Worm (Caenorhabditis elegans): ENCODE data around the gene srx-63.

Gene srx-63

ce11 chrV:3961235-3961634 is 29.8 kb downstream of the srx-63 start, which contains the start of gene cyp-34A6:
Gene cyp-34A6, minus strand, starts transcription at chrV:3961335.
- TF ChIP-seq klf-2 (GFP tag; conservative IDR thresholded peaks at IDR 0.05): no peak

- no peak for TF ChIP-seq klf-2 (GFP tag; conservative IDR thresholded peaks at IDR 0.05)
Observed at ce11 chrV:3963715-3964114, 32.3 kb downstream of the srx-63 start, which contains the start of gene cyp-34A7. Gene cyp-34A7, minus strand, starts transcription at chrV:3963815.

DNA sequence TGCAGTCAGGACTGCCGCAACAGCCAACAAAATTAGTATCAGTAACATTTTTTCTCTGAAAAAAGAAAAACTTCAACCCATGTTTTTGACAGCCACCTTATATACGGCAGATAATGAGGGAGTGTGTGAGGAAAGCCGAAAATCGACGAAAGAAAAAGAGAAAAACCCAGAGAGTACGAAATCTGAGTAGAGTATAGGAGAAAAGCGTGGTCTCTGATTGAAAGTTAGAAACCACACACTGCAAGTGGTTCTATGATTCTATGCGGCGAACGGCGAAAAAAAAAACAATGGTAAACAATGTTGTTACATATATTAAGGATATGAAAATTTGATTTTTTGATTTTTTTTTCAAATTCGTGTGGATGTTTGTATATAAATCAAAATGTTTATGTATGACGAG is 36.3 kb downstream of the srx-63 start, which contains the start of gene cyp-34A8:
Gene cyp-34A8, minus strand, starts transcription at position 62 of the 400 bp plus-strand sequence.
- TF ChIP-seq ref-1 (GFP tag; conservative IDR thresholded peaks at IDR 0.05): no peak
- no peak for TF ChIP-seq cog-1 (tag; optimal IDR thresholded peaks at IDR 0.05)
- TF ChIP-seq ztf-23 (GFP tag; IDR thresholded peaks at IDR 0.05): no peak
- TF ChIP-seq flt-1 (GFP tag; IDR thresholded peaks at IDR 0.05): no peak
- TF ChIP-seq ztf-29 (GFP tag; IDR thresholded peaks at IDR 0.05): no peak
- no peak for TF ChIP-seq klf-2 (GFP tag; conservative IDR thresholded peaks at IDR 0.05)
- no peak for TF ChIP-seq med-1 (GFP tag; optimal IDR thresholded peaks at IDR 0.05; ENCODE audit: insufficient read depth)
- TF ChIP-seq T22C8.4 (GFP tag; IDR thresholded peaks at IDR 0.05): no peak
- TF ChIP-seq tab-1 (GFP tag; IDR thresholded peaks at IDR 0.05): no peak

ce11 chrV:3968929-3969328 is 37.5 kb downstream of the srx-63 start:
- TF ChIP-seq T22C8.4 (GFP tag; IDR thresholded peaks at IDR 0.05): no peak
- TF ChIP-seq ref-1 (GFP tag; conservative IDR thresholded peaks at IDR 0.05): no peak
- TF ChIP-seq cog-1 (tag; optimal IDR thresholded peaks at IDR 0.05): no peak
- TF ChIP-seq flt-1 (GFP tag; IDR thresholded peaks at IDR 0.05): no peak
- TF ChIP-seq klf-2 (GFP tag; conservative IDR thresholded peaks at IDR 0.05): no peak
- TF ChIP-seq tab-1 (GFP tag; IDR thresholded peaks at IDR 0.05): no peak
- no peak for TF ChIP-seq ztf-23 (GFP tag; IDR thresholded peaks at IDR 0.05)
- TF ChIP-seq med-1 (GFP tag; optimal IDR thresholded peaks at IDR 0.05; ENCODE audit: insufficient read depth): no peak
- TF ChIP-seq ztf-29 (GFP tag; IDR thresholded peaks at IDR 0.05): no peak

ce11 chrV:3969664-3970063 is 38.2 kb downstream of the srx-63 start:
- TF ChIP-seq tab-1 (GFP tag; IDR thresholded peaks at IDR 0.05) (no peak), med-1 (GFP tag; optimal IDR thresholded peaks at IDR 0.05; ENCODE audit: insufficient read depth) (no peak), cog-1 (tag; optimal IDR thresholded peaks at IDR 0.05) (no peak), ztf-29 (GFP tag; IDR thresholded peaks at IDR 0.05) (no peak), ref-1 (GFP tag; conservative IDR thresholded peaks at IDR 0.05) (no peak), ztf-23 (GFP tag; IDR thresholded peaks at IDR 0.05) (no peak), T22C8.4 (GFP tag; IDR thresholded peaks at IDR 0.05) (no peak), klf-2 (GFP tag; conservative IDR thresholded peaks at IDR 0.05) (no peak), flt-1 (GFP tag; IDR thresholded peaks at IDR 0.05) (no peak)

- no peak for TF ChIP-seq cog-1 (tag; optimal IDR thresholded peaks at IDR 0.05)
- no peak for TF ChIP-seq ref-1 (GFP tag; conservative IDR thresholded peaks at IDR 0.05)
- no peak for TF ChIP-seq ztf-23 (GFP tag; IDR thresholded peaks at IDR 0.05)
- TF ChIP-seq T22C8.4 (GFP tag; IDR thresholded peaks at IDR 0.05): no peak
- TF ChIP-seq klf-2 (GFP tag; conservative IDR thresholded peaks at IDR 0.05): no peak
- TF ChIP-seq ztf-29 (GFP tag; IDR thresholded peaks at IDR 0.05): no peak
- TF ChIP-seq med-1 (GFP tag; optimal IDR thresholded peaks at IDR 0.05; ENCODE audit: insufficient read depth): no peak
- no peak for TF ChIP-seq flt-1 (GFP tag; IDR thresholded peaks at IDR 0.05)
- no peak for TF ChIP-seq tab-1 (GFP tag; IDR thresholded peaks at IDR 0.05)
Observed at ce11 chrV:3970410-3970809, 39.0 kb downstream of the srx-63 start, which contains the start of gene cyp-34A9. Gene cyp-34A9, minus strand, starts transcription at chrV:3970540.

- no peak for TF ChIP-seq med-1 (GFP tag; optimal IDR thresholded peaks at IDR 0.05; ENCODE audit: insufficient read depth)
- TF ChIP-seq ref-1 (GFP tag; conservative IDR thresholded peaks at IDR 0.05): no peak
- no peak for TF ChIP-seq klf-2 (GFP tag; conservative IDR thresholded peaks at IDR 0.05)
- no peak for TF ChIP-seq ztf-29 (GFP tag; IDR thresholded peaks at IDR 0.05)
- no peak for TF ChIP-seq cog-1 (tag; optimal IDR thresholded peaks at IDR 0.05)
Observed at ce11 chrV:3972846-3973245, 41.4 kb downstream of the srx-63 start, which contains the start of gene cyp-34A10. Gene cyp-34A10, minus strand, starts transcription at chrV:3972991.

DNA sequence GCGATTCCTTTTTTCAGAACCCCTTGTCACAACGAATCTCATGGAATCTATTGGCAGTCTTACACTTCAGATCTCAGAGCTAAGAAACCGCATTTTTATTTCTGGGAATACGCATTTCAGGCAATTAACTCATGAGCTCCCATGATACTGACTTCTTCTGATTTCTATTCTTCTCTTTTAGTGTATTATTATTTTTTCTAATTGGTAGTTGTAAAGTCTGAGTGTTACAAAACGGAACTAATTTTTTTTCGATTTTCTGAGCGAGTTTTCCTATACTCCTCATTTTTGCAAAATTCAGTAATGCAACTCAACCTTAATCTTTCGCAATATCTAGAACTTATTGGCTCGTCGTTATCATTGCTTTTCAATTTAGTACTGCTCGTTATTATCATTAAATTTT is 42.9 kb downstream of the srx-63 start, which contains the start of gene str-82:
Gene str-82, plus strand, starts transcription at position 301 of the 400 bp plus-strand sequence.
- TF ChIP-seq T22C8.4 (GFP tag; IDR thresholded peaks at IDR 0.05) (no peak), klf-2 (GFP tag; conservative IDR thresholded peaks at IDR 0.05) (no peak), flt-1 (GFP tag; IDR thresholded peaks at IDR 0.05) (no peak), ztf-29 (GFP tag; IDR thresholded peaks at IDR 0.05) (no peak), ztf-23 (GFP tag; IDR thresholded peaks at IDR 0.05) (no peak), tab-1 (GFP tag; IDR thresholded peaks at IDR 0.05) (no peak), ref-1 (GFP tag; conservative IDR thresholded peaks at IDR 0.05) (no peak), med-1 (GFP tag; optimal IDR thresholded peaks at IDR 0.05; ENCODE audit: insufficient read depth) (no peak), cog-1 (tag; optimal IDR thresholded peaks at IDR 0.05) (no peak)

ce11 chrV:3976964-3977363 is 45.5 kb downstream of the srx-63 start, which contains the start of gene str-83:
Gene str-83, plus strand, starts transcription at chrV:3977264.
- TF ChIP-seq tab-1 (GFP tag; IDR thresholded peaks at IDR 0.05): no peak
- no peak for TF ChIP-seq flt-1 (GFP tag; IDR thresholded peaks at IDR 0.05)
- TF ChIP-seq med-1 (GFP tag; optimal IDR thresholded peaks at IDR 0.05; ENCODE audit: insufficient read depth): no peak
- no peak for TF ChIP-seq cog-1 (tag; optimal IDR thresholded peaks at IDR 0.05)
- TF ChIP-seq T22C8.4 (GFP tag; IDR thresholded peaks at IDR 0.05): no peak
- TF ChIP-seq ztf-23 (GFP tag; IDR thresholded peaks at IDR 0.05): no peak
- no peak for TF ChIP-seq ztf-29 (GFP tag; IDR thresholded peaks at IDR 0.05)
- no peak for TF ChIP-seq klf-2 (GFP tag; conservative IDR thresholded peaks at IDR 0.05)
- TF ChIP-seq ref-1 (GFP tag; conservative IDR thresholded peaks at IDR 0.05): no peak

ce11 chrV:3979053-3979452 is 47.6 kb downstream of the srx-63 start, which contains the start of gene nlp-34:
Gene nlp-34, minus strand, starts transcription at chrV:3979134.
- TF ChIP-seq ztf-29 (GFP tag; IDR thresholded peaks at IDR 0.05): no peak
- no peak for TF ChIP-seq klf-2 (GFP tag; conservative IDR thresholded peaks at IDR 0.05)
- no peak for TF ChIP-seq med-1 (GFP tag; optimal IDR thresholded peaks at IDR 0.05; ENCODE audit: insufficient read depth)
- no peak for TF ChIP-seq ref-1 (GFP tag; conservative IDR thresholded peaks at IDR 0.05)
- no peak for TF ChIP-seq T22C8.4 (GFP tag; IDR thresholded peaks at IDR 0.05)
- no peak for TF ChIP-seq ztf-23 (GFP tag; IDR thresholded peaks at IDR 0.05)
- TF ChIP-seq flt-1 (GFP tag; IDR thresholded peaks at IDR 0.05): no peak
- TF ChIP-seq tab-1 (GFP tag; IDR thresholded peaks at IDR 0.05): no peak
- TF ChIP-seq cog-1 (tag; optimal IDR thresholded peaks at IDR 0.05): no peak
